Fruit fly (Drosophila melanogaster): ENCODE data around the gene Ogg1.

The Ogg1 gene

DNA sequence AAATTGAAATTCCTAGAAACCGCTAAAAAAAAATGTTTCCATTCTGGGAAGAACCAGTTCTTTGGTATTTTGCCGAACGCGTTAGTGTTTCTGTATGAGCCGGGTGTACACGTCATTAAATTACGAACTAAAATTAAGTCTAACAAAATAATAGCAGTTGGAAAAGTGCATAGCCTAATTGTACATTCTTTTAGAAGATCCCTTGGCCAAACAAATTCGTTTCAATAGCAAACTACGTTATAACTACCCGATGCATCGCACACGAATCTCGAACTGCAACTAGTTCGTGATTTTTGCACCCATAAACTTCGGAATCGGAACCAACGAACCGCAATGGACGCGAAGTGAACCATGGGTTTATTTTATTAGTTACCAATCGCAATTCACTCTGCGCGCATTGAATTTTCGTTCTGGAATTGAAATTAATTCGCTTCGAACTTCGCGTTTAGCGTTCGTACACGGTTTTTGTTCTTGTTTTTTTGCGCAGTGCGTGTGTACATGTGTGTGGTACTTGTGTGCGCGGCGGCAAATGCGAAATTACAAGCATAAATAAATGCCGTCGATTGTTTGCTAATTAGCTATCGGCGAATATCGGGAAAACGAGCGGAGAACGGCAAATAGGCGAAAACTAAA is 8.8 kb upstream of the Ogg1 start, which contains the start of gene CAH3 (continued):
- TF ChIP-seq Hand (GFP tag; optimal IDR thresholded peaks at IDR 0.05) (peak; percentile 90), CG9727 (GFP tag; optimal IDR thresholded peaks at IDR 0.05) (peak; percentile 95), gcm (GFP tag; optimal IDR thresholded peaks at IDR 0.05) (peak; percentile 93), run (tag; optimal IDR thresholded peaks at IDR 0.05) (peak; percentile 76), mld (GFP tag; IDR thresholded peaks at IDR 0.05; ENCODE audit: partially characterized antibody) (no peak), CG2712 (tag; optimal IDR thresholded peaks at IDR 0.05) (peak; percentile 96), sim (GFP tag; IDR thresholded peaks at IDR 0.05) (peak; percentile 78), gro (GFP tag; optimal IDR thresholded peaks at IDR 0.05) (peak; percentile 93), Taf1 (GFP tag; IDR thresholded peaks at IDR 0.05) (peak; percentile 82), CG4404 (GFP tag; IDR thresholded peaks at IDR 0.05) (peak; percentile 80), gcm2 (GFP tag; optimal IDR thresholded peaks at IDR 0.05) (peak; percentile 77), hkb (optimal IDR thresholded peaks at IDR 0.05) (peak; percentile 32), hkb (GFP tag; IDR thresholded peaks at IDR 0.05) (peak; percentile 96)

- no peak for TF ChIP-seq CG3281 (GFP tag; optimal IDR thresholded peaks at IDR 0.05)
- no peak for TF ChIP-seq Dbx (GFP tag; IDR thresholded peaks at IDR 0.05)
- peak; percentile 51 for TF ChIP-seq CG17385 (GFP tag; optimal IDR thresholded peaks at IDR 0.05)
- no peak for TF ChIP-seq Doc3 (GFP tag; IDR thresholded peaks at IDR 0.05; ENCODE audit: partially characterized antibody)
- TF ChIP-seq oc (tag; optimal IDR thresholded peaks at IDR 0.05) = peak; percentile 30
- TF ChIP-seq Hr78 (GFP tag; optimal IDR thresholded peaks at IDR 0.05) = no peak
- no peak for TF ChIP-seq CG11560 (tag; IDR thresholded peaks at IDR 0.05)
- TF ChIP-seq eve (GFP tag; optimal IDR thresholded peaks at IDR 0.05) = peak in 1 of 2 experiments; percentile 15
- TF ChIP-seq az2 (GFP tag; optimal IDR thresholded peaks at IDR 0.05) = no peak
- 0 out of 2 replicates have a peak, but pooled peaks have one; percentile 24 for TF ChIP-seq Drgx (GFP tag; IDR thresholded peaks at IDR 0.05)
- TF ChIP-seq Tbp (GFP tag; optimal IDR thresholded peaks at IDR 0.05) = no peak
- TF ChIP-seq Rx (GFP tag; IDR thresholded peaks at IDR 0.05) = no peak
- no peak for TF ChIP-seq Sox100B (GFP tag; optimal IDR thresholded peaks at IDR 0.05)
- no peak for TF ChIP-seq danr (GFP tag; IDR thresholded peaks at IDR 0.05)
- TF ChIP-seq CG3065 (GFP tag; optimal IDR thresholded peaks at IDR 0.05) = no peak
- TF ChIP-seq scrt (GFP tag; optimal IDR thresholded peaks at IDR 0.05) = peak; percentile 37
- no peak for TF ChIP-seq CG6654 (GFP tag; optimal IDR thresholded peaks at IDR 0.05)
- TF ChIP-seq ewg (GFP tag; optimal IDR thresholded peaks at IDR 0.05) = no peak
- no peak for TF ChIP-seq Side (GFP tag; optimal IDR thresholded peaks at IDR 0.05)
- no peak for TF ChIP-seq gem (tag; optimal IDR thresholded peaks at IDR 0.05)
- peak; percentile 82 for TF ChIP-seq cg (GFP tag; optimal IDR thresholded peaks at IDR 0.05)
- no peak for TF ChIP-seq CG43689 (GFP tag; IDR thresholded peaks at IDR 0.05)
- no peak for TF ChIP-seq zfh1 (GFP tag; IDR thresholded peaks at IDR 0.05)
- peak; percentile 54; the same call in 1 of the 2 replicates for TF ChIP-seq vvl (GFP tag; IDR thresholded peaks at IDR 0.05)
- TF ChIP-seq sens (GFP tag) = peak; percentile 50
- TF ChIP-seq CG10274 (GFP tag; optimal IDR thresholded peaks at IDR 0.05) = peak; percentile 8
- TF ChIP-seq D19B (GFP tag; optimal IDR thresholded peaks at IDR 0.05) = peak; percentile 84
- TF ChIP-seq CG6813 (GFP tag; optimal IDR thresholded peaks at IDR 0.05) = no peak
- TF ChIP-seq Ada2b (GFP tag; IDR thresholded peaks at IDR 0.05) = peak; percentile 11; the same call in 1 of the 2 replicates
- peak; percentile 62 for TF ChIP-seq sqz (GFP tag; optimal IDR thresholded peaks at IDR 0.05)
- TF ChIP-seq vfl (GFP tag; optimal IDR thresholded peaks at IDR 0.05) = no peak
- TF ChIP-seq HLH54F (GFP tag; optimal IDR thresholded peaks at IDR 0.05) = no peak
- no peak for TF ChIP-seq Abd-B (GFP tag; optimal IDR thresholded peaks at IDR 0.05)
- TF ChIP-seq CG3163 (GFP tag; optimal IDR thresholded peaks at IDR 0.05) = peak; percentile 60
- peak; percentile 85 for TF ChIP-seq crol (GFP tag; IDR thresholded peaks at IDR 0.05)
Measured at dm6 chrX:8681822-8682632, 8.1 kb upstream of the Ogg1 start.
